Worm (Caenorhabditis elegans): ENCODE data around the gene fbxa-80.

- TF ChIP-seq klf-2 (GFP tag; conservative IDR thresholded peaks at IDR 0.05) (no peak), flt-1 (GFP tag; IDR thresholded peaks at IDR 0.05) (no peak), tab-1 (GFP tag; IDR thresholded peaks at IDR 0.05) (no peak), cog-1 (tag; optimal IDR thresholded peaks at IDR 0.05) (no peak)
Observed at ce11 chrIII:1308887-1309286, 6.1 kb downstream of the fbxa-80 start, which contains the start of gene Y82E9BL.12.
